Worm (Caenorhabditis elegans) whole organism, late embryonic: Measurements from ENCODE around the gene F54B11.4.

Experiments
- C08G9.2 ChIP-seq: sonication (generic microtip); optimal IDR thresholded peaks from 2 replicates; lab custom pipeline; 2016; ENCODE audit warnings: mild to moderate bottlenecking, missing genetic modification characterization, moderate library complexity, missing compliant biosample characterization
- C38D4.7 ChIP-seq: fragments of 200-800 bp; sonication (Bioruptor generic); optimal IDR thresholded peaks from 2 replicates; lab custom pipeline; 2018; ENCODE audit warnings: mild to moderate bottlenecking, missing genetic modification characterization, moderate library complexity, missing compliant biosample characterization
- ama-1 ChIP-seq: fragments of 150-350 bp; optimal IDR thresholded peaks from 2 replicates; lab custom pipeline; 2014
- ceh-14 ChIP-seq: sonication (generic microtip); optimal IDR thresholded peaks from 2 replicates; lab custom pipeline; 2016; ENCODE audit warnings: missing genotype, missing genetic modification characterization, missing compliant biosample characterization
- ceh-18 ChIP-seq: sonication (generic microtip); optimal IDR thresholded peaks from 2 replicates; lab custom pipeline; 2016; ENCODE audit warnings: missing genetic modification characterization, missing compliant biosample characterization
- ceh-2 ChIP-seq: sonication (generic microtip); optimal IDR thresholded peaks from 2 replicates; lab custom pipeline; 2016; ENCODE audit warnings: missing genotype, missing genetic modification characterization, missing compliant biosample characterization
- ceh-30 ChIP-seq: fragments of 150-350 bp; optimal IDR thresholded peaks from 2 replicates; lab custom pipeline; 2014; ENCODE audit warnings: missing biosample characterization, missing genetic modification characterization
- ceh-34 ChIP-seq: sonication (generic microtip); optimal IDR thresholded peaks from 2 replicates; lab custom pipeline; 2016; ENCODE audit warnings: mild to moderate bottlenecking, missing genetic modification characterization, missing compliant biosample characterization
- ceh-45 ChIP-seq: fragments of 200-800 bp; sonication (Bioruptor generic); IDR thresholded peaks from 2 replicates; pipeline ENCODE4 v1.3.6; 2022; ENCODE audit warnings: missing genetic modification reagents, missing genetic modification characterization, missing compliant biosample characterization
- ceh-9 ChIP-seq: sonication (generic microtip); optimal IDR thresholded peaks from 2 replicates; lab custom pipeline; 2016; ENCODE audit warnings: mild to moderate bottlenecking, missing genetic modification characterization, inconsistent platforms, missing compliant biosample characterization
- elt-2 ChIP-seq: sonication (generic microtip); optimal IDR thresholded peaks from 2 replicates; lab custom pipeline; 2016; ENCODE audit warnings: missing genetic modification reagents, missing genetic modification characterization, missing compliant biosample characterization
- elt-4 ChIP-seq: sonication (generic microtip); optimal IDR thresholded peaks from 2 replicates; lab custom pipeline; 2016; ENCODE audit warnings: missing genetic modification characterization, missing compliant biosample characterization
- fkh-6 ChIP-seq: sonication (generic microtip); optimal IDR thresholded peaks from 2 replicates; lab custom pipeline; 2016; ENCODE audit warnings: missing genetic modification characterization, missing compliant biosample characterization
- hlh-30 ChIP-seq: sonication (generic microtip); optimal IDR thresholded peaks from 2 replicates; lab custom pipeline; 2017; ENCODE audit warnings: antibody characterized with exemption, missing genetic modification characterization, missing compliant biosample characterization; ENCODE audit not compliant: insufficient read depth
- hlh-6 ChIP-seq: sonication (generic microtip); optimal IDR thresholded peaks from 2 replicates; lab custom pipeline; 2016; ENCODE audit warnings: missing genotype, missing genetic modification characterization, missing compliant biosample characterization
- hlh-8 ChIP-seq: sonication (generic microtip); optimal IDR thresholded peaks from 2 replicates; lab custom pipeline; 2016; ENCODE audit warnings: missing genotype, missing genetic modification characterization, missing compliant biosample characterization
- lin-11 ChIP-seq: fragments of 200-800 bp; sonication (Bioruptor generic); optimal IDR thresholded peaks from 2 replicates; lab custom pipeline; 2018; ENCODE audit warnings: mild to moderate bottlenecking, missing genetic modification characterization, missing compliant biosample characterization
- madf-2 ChIP-seq: sonication (generic microtip); optimal IDR thresholded peaks from 2 replicates; lab custom pipeline; 2017; ENCODE audit warnings: missing genetic modification characterization, missing compliant biosample characterization
- mec-3 ChIP-seq: sonication (generic microtip); optimal IDR thresholded peaks from 2 replicates; lab custom pipeline; 2016; ENCODE audit warnings: borderline replicate concordance, missing genetic modification characterization, missing compliant biosample characterization
- nfya-1 ChIP-seq: sonication (generic microtip); optimal IDR thresholded peaks from 2 replicates; lab custom pipeline; 2017; ENCODE audit warnings: missing genetic modification characterization, mild to moderate bottlenecking, missing compliant biosample characterization, antibody characterized with exemption, moderate library complexity
- nhr-11 ChIP-seq: fragments of 150-350 bp; optimal IDR thresholded peaks from 2 replicates; lab custom pipeline; 2014; ENCODE audit warnings: missing biosample characterization, missing genetic modification characterization
- nhr-232 ChIP-seq: sonication (generic microtip); optimal IDR thresholded peaks from 2 replicates; lab custom pipeline; 2016; ENCODE audit warnings: missing genetic modification characterization, missing compliant biosample characterization
- odd-2 ChIP-seq: sonication (generic microtip); optimal IDR thresholded peaks from 2 replicates; lab custom pipeline; 2017; ENCODE audit warnings: antibody characterized with exemption, mild to moderate bottlenecking, missing genetic modification characterization, missing compliant biosample characterization
- pag-3 ChIP-seq: sonication (generic microtip); optimal IDR thresholded peaks from 2 replicates; lab custom pipeline; 2016; ENCODE audit warnings: missing compliant biosample characterization, missing genetic modification characterization, borderline replicate concordance
- pat-9 ChIP-seq: fragments of 200-800 bp; sonication (Bioruptor generic); optimal IDR thresholded peaks from 2 replicates; lab custom pipeline; 2018; ENCODE audit warnings: mild to moderate bottlenecking, missing genetic modification characterization, moderate library complexity, missing compliant biosample characterization
- pha-2 ChIP-seq: sonication (generic microtip); optimal IDR thresholded peaks from 2 replicates; lab custom pipeline; 2017; ENCODE audit warnings: mild to moderate bottlenecking, missing genetic modification characterization, missing compliant biosample characterization
- ref-2 ChIP-seq: sonication (generic microtip); optimal IDR thresholded peaks from 2 replicates; lab custom pipeline; 2016; ENCODE audit warnings: missing genetic modification characterization, missing compliant biosample characterization
- rnt-1 ChIP-seq: sonication (generic microtip); optimal IDR thresholded peaks from 2 replicates; lab custom pipeline; 2016; ENCODE audit warnings: missing genetic modification characterization, missing compliant biosample characterization
- sox-2 ChIP-seq: fragments of 200-800 bp; sonication (Bioruptor generic); IDR thresholded peaks from 2 replicates; pipeline ENCODE4 v1.3.6; 2022; ENCODE audit warnings: missing genetic modification reagents, missing genetic modification characterization, missing compliant biosample characterization
- sox-4 ChIP-seq: sonication (generic microtip); optimal IDR thresholded peaks from 2 replicates; lab custom pipeline; 2017; ENCODE audit warnings: mild to moderate bottlenecking, missing genetic modification characterization, inconsistent platforms, missing compliant biosample characterization
- syd-9 ChIP-seq: sonication (generic microtip); optimal IDR thresholded peaks from 2 replicates; lab custom pipeline; 2016; ENCODE audit warnings: mild to moderate bottlenecking, missing genetic modification characterization, moderate library complexity, missing compliant biosample characterization
- unc-3 ChIP-seq, 2 experiments: fragments of 200-800 bp in 1 of 2; sonication (Bioruptor generic) in 1 of 2; sonication (generic microtip) in 1 of 2; conservative IDR thresholded peaks in 1 of 2; optimal IDR thresholded peaks in 1 of 2; 2 replicates each; pipeline versions ENCODE4 v1.3.6 to Lab custom; 2016 to 2022; ENCODE audit warnings: missing compliant biosample characterization in 2 of 2, missing genetic modification characterization in 2 of 2, missing genetic modification reagents in 1 of 2
- unc-42 ChIP-seq: sonication (generic microtip); optimal IDR thresholded peaks from 2 replicates; lab custom pipeline; 2016; ENCODE audit warnings: missing genotype, missing genetic modification characterization, missing compliant biosample characterization
- unc-55 ChIP-seq: sonication (generic microtip); optimal IDR thresholded peaks from 2 replicates; lab custom pipeline; 2017; ENCODE audit warnings: missing biosample characterization, missing genetic modification reagents, missing genetic modification characterization

Gene F54B11.4

DNA sequence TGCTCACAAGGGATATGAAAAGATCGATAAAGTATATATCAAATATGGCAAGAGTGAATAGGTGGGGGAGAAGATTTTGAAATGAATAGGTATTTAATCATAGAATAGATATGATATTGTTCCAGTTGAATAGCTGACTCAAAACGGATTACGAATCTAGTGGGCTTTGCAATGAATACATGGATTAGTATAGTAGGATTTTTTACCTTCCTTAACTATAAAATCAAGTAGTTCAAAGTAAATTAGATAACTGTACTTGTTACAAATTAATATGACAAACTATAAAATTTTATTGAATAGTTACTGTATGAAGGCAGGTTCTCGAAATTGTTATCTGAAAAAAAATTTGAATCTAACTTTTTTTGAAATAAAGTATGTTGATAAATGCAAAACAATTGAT lies 41.6 kb upstream of the F54B11.4 start, which contains the start of gene odr-1:
Gene odr-1, minus strand, starts transcription at position 101 of the 400 bp plus-strand sequence.
- TF ChIP-seq nhr-11 (tag; lab: Kevin White, UChicago) (no peak), sox-2 (GFP tag; lab: Robert Waterston, UW) (no peak), mec-3 (tag; lab: Kevin White, UChicago) (no peak), elt-2 (no peak)

DNA sequence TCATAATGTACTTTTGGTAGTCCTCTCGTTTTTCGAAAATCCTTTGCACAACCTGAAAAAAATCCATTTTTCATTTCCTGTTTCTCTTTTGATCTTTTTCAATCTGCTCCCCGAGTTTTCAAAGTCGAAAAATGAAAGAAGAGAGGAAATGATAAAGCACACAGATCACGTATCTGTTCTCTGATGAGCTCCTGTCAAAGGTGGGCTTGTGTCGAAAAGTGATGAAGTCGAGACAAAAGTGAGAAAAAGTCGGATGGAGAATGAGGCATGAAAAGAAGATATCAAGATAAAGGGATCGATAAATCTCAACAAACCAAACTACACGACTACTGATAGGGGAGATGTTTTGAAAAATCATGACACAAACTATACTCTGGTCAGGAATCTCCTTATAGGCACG lies 37.4 kb upstream of the F54B11.4 start:
- TF ChIP-seq pat-9 (tag; lab: Kevin White, UChicago) (no peak), C38D4.7 (GFP tag; lab: Kevin White, UChicago) (no peak), mec-3 (tag; lab: Kevin White, UChicago) (no peak), ceh-18 (peak; percentile 32), ceh-45 (GFP tag; lab: Robert Waterston, UW) (no peak), unc-55 (GFP tag; lab: Kevin White, UChicago) (peak; percentile 53), rnt-1 (tag; lab: Kevin White, UChicago) (no peak)

DNA sequence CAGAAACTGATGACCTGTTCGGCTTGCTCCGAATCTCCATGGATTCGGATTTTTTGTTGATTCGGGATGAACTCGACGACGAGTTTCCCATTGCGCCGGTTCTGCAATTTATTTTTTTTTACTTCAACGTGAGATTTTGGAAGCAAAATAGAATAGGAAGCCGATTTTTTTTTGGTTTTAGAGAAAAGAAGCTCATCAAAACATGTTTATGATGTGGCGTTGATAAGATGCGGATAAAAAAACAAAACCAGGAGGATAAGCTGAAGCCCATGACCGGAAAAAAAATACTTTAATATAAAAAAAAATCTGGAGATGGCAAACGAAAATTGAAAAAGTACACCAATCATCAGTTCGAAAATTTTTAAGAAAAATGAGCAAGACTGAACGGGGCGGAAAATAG lies 36.4 kb upstream of the F54B11.4 start, which contains the start of gene glb-20:
Gene glb-20, minus strand, starts transcription at position 101 of the 400 bp plus-strand sequence.
- TF ChIP-seq ceh-18 (no peak), lin-11 (no peak), ceh-14 (tag; lab: Kevin White, UChicago) (no peak), hlh-8 (tag; lab: Kevin White, UChicago) (no peak), C08G9.2 (no peak), syd-9 (tag; lab: Kevin White, UChicago) (no peak), ref-2 (tag; lab: Kevin White, UChicago) (no peak), ceh-34 (tag; lab: Kevin White, UChicago) (no peak), ama-1 (lab: Kevin White, UChicago) (no peak)

DNA sequence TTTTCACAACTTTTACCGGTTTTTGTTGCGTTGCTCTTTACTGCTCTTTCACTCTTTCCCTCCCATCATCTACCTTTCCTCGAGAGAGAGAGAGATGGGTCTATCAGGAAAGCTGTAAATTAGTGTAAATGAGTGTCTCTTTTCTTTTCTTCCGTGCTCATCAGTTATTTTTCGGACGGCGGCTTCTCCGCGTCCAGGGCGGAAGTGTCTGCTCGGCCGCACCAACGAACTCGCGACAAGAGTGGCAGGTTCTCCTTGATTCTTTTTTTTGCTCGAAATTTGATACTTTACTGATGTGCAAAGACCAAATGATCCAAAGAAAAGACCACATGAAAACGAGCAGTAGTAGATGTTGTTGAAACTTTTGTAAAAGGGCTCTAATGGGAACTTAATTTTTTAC lies 33.8 kb upstream of the F54B11.4 start:
- peak; percentile 41 for TF ChIP-seq ceh-34 (tag; lab: Kevin White, UChicago)
- no peak for TF ChIP-seq ceh-9 (tag; lab: Kevin White, UChicago)
- TF ChIP-seq fkh-6 (tag; lab: Kevin White, UChicago) = no peak
- no peak for TF ChIP-seq nfya-1 (tag; lab: Kevin White, UChicago)
- no peak for TF ChIP-seq sox-4 (tag; lab: Kevin White, UChicago)
- no peak for TF ChIP-seq hlh-6
- TF ChIP-seq ceh-18 = peak; percentile 1
- no peak for TF ChIP-seq ceh-2 (tag; lab: Kevin White, UChicago)

DNA sequence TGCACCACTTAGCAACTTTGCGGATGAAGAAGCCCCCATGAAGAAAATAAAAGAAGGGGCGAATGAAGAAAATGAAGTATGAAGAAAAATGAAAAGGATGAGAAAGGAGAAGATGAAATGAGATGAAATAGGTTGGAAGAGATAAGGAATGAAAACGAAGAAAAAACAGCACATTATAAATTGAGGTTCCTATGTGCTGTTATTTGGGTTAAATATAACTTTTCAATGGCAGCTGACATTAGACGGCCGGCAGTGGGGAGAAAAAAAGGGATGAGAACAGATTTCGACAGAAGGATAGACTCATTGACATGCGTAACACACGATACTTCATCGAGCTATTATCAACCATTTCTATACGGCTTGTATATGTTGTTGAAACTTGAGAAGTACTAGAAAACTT lies 30.5 kb upstream of the F54B11.4 start:
- TF ChIP-seq unc-42 (no peak), ceh-18 (peak; percentile 16)

DNA sequence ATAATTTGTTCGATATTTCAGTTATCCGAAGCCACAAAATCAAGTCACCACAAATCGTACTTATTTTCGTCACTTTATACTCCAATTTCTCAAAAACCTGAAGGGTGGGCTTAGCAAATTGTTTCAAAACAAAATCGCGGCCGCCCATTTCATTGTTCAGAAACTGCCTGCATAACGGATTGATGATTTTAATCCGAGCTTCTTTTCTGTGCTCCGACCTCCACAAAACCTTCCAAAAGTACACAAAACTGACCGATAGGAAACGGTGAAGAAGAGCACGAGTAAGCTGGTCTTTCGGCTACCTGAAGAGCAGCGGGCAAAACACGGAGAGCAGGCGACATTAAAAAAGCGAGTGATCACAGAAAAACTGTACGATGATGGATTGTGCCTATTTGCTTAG lies 26.0 kb upstream of the F54B11.4 start, which contains the start of gene R01E6.2:
Gene R01E6.2, minus strand, starts transcription at position 101 of the 400 bp plus-strand sequence.
- TF ChIP-seq nhr-232 (tag; lab: Kevin White, UChicago) (no peak), madf-2 (tag; lab: Kevin White, UChicago) (no peak), hlh-30 (no peak), odd-2 (tag; lab: Kevin White, UChicago) (no peak), pha-2 (tag; lab: Kevin White, UChicago) (no peak), ceh-30 (no peak), unc-3 (GFP tag; conservative IDR thresholded peaks at IDR 0.05; lab: Robert Waterston, UW) (no peak), unc-3 (tag; optimal IDR thresholded peaks at IDR 0.05; lab: Kevin White, UChicago) (no peak), elt-4 (no peak), pag-3 (tag; lab: Kevin White, UChicago) (no peak)
- TF ChIP-seq, all 69 proteins: peak for 0
